Fruit fly (Drosophila melanogaster) whole organism, embryonic: ENCODE data around the gene Ube3a.

Experiments used
- Awh ChIP-seq: fragments of 200-800 bp; sonication (Bioruptor generic); IDR thresholded peaks from 2 replicates; pipeline ENCODE4, ENCODE4 v1.3.6; 2022; ENCODE audit warnings: missing biosample characterization, missing genetic modification characterization
- Bdp1 ChIP-seq: fragments of 200-800 bp; sonication (Bioruptor generic); optimal IDR thresholded peaks from 3 replicates; lab custom pipeline; 2016; ENCODE audit warnings: missing biosample characterization, missing genetic modification characterization
- C15 ChIP-seq: fragments of 200-800 bp; sonication (Bioruptor generic); IDR thresholded peaks from 3 replicates; pipeline ENCODE4 v1.3.6; 2022; ENCODE audit warnings: missing biosample characterization, missing genetic modification characterization
- CG10209 ChIP-seq: fragments of 200-800 bp; sonication (Bioruptor generic); optimal IDR thresholded peaks from 3 replicates; lab custom pipeline; 2017; ENCODE audit warnings: missing biosample characterization, mild to moderate bottlenecking, missing genetic modification characterization, missing genetic modification reagents
- CG12769 ChIP-seq: fragments of 200-800 bp; sonication (Bioruptor generic); optimal IDR thresholded peaks from 2 replicates; lab custom pipeline; 2019; ENCODE audit warnings: missing biosample characterization, mild to moderate bottlenecking, missing genetic modification characterization, moderate library complexity
- CG14014 ChIP-seq: fragments of 200-800 bp; sonication (Bioruptor generic); IDR thresholded peaks from 2 replicates; pipeline ENCODE4 v1.3.6; 2022; ENCODE audit warnings: missing biosample characterization, missing genetic modification characterization
- CG14050 ChIP-seq: fragments of 200-800 bp; sonication (Bioruptor generic); IDR thresholded peaks from 3 replicates; pipeline ENCODE4 v1.3.6; 2022; ENCODE audit warnings: missing biosample characterization, missing genetic modification characterization
- CG15011 ChIP-seq: fragments of 200-800 bp; sonication (Bioruptor generic); optimal IDR thresholded peaks from 3 replicates; lab custom pipeline; 2018; ENCODE audit warnings: missing biosample characterization, mild to moderate bottlenecking, missing genetic modification characterization
- CG15514 ChIP-seq: fragments of 200-800 bp; sonication (Bioruptor generic); optimal IDR thresholded peaks from 3 replicates; lab custom pipeline; 2017; ENCODE audit warnings: missing biosample characterization, missing genetic modification characterization, mild to moderate bottlenecking, moderate library complexity, missing genetic modification reagents
- CG15696 ChIP-seq: fragments of 200-800 bp; sonication (Bioruptor generic); optimal IDR thresholded peaks from 2 replicates; lab custom pipeline; 2019; ENCODE audit warnings: missing biosample characterization, mild to moderate bottlenecking, missing genetic modification characterization, moderate library complexity
- CG1647 ChIP-seq: fragments of 200-800 bp; sonication (Bioruptor generic); optimal IDR thresholded peaks from 3 replicates; lab custom pipeline; 2016; ENCODE audit warnings: missing biosample characterization, missing genetic modification characterization
- CG18599 ChIP-seq: fragments of 200-800 bp; sonication (Bioruptor generic); optimal IDR thresholded peaks from 3 replicates; lab custom pipeline; 2017; ENCODE audit warnings: missing biosample characterization, missing genetic modification characterization, mild to moderate bottlenecking, moderate library complexity, missing genetic modification reagents
- CG2120 ChIP-seq: fragments of 200-800 bp; sonication (Bioruptor generic); optimal IDR thresholded peaks from 3 replicates; lab custom pipeline; 2016; ENCODE audit warnings: missing biosample characterization, missing genetic modification characterization
- CG31365 ChIP-seq: fragments of 200-800 bp; sonication (Bioruptor generic); optimal IDR thresholded peaks from 2 replicates; lab custom pipeline; 2018; ENCODE audit warnings: missing biosample characterization, mild to moderate bottlenecking, missing genetic modification characterization
- CG32767 ChIP-seq: fragments of 200-800 bp; sonication (Bioruptor generic); IDR thresholded peaks from 2 replicates; pipeline ENCODE4 v1.3.6; 2022; ENCODE audit warnings: missing biosample characterization, missing genetic modification characterization
- CG3995 ChIP-seq: fragments of 200-800 bp; sonication (Bioruptor generic); optimal IDR thresholded peaks from 3 replicates; lab custom pipeline; 2016; ENCODE audit warnings: missing biosample characterization, missing genetic modification characterization
- CG7839 ChIP-seq: fragments of 200-800 bp; sonication (Bioruptor generic); optimal IDR thresholded peaks from 3 replicates; lab custom pipeline; 2018; ENCODE audit warnings: missing biosample characterization, mild to moderate bottlenecking, missing genetic modification characterization, moderate library complexity
- CG8281 ChIP-seq: fragments of 200-800 bp; sonication (Bioruptor generic); optimal IDR thresholded peaks from 2 replicates; lab custom pipeline; 2018; ENCODE audit warnings: missing biosample characterization, mild to moderate bottlenecking, missing genetic modification characterization, moderate library complexity
- CG9817 ChIP-seq: fragments of 200-800 bp; sonication (Bioruptor generic); optimal IDR thresholded peaks from 2 replicates; lab custom pipeline; 2018; ENCODE audit warnings: missing biosample characterization, mild to moderate bottlenecking, missing genetic modification characterization, moderate library complexity
- Dref ChIP-seq: fragments of 200-800 bp; sonication (Bioruptor generic); IDR thresholded peaks from 2 replicates; pipeline ENCODE4 v1.3.6; 2022; ENCODE audit warnings: missing biosample characterization, missing genetic modification characterization
- Hand ChIP-seq: fragments of 200-800 bp; sonication (Bioruptor generic); optimal IDR thresholded peaks from 2 replicates; lab custom pipeline; 2017; ENCODE audit warnings: mild to moderate bottlenecking, missing biosample characterization, missing genetic modification reagents, missing genetic modification characterization
- Hmr ChIP-seq: fragments of 200-800 bp; sonication (Bioruptor generic); optimal IDR thresholded peaks from 3 replicates; lab custom pipeline; 2017; ENCODE audit warnings: mild to moderate bottlenecking, missing biosample characterization, missing genetic modification reagents, missing genetic modification characterization
- Kr ChIP-seq: fragments of 200-800 bp; sonication (Bioruptor generic); optimal IDR thresholded peaks from 2 replicates; lab custom pipeline; 2017; ENCODE audit warnings: missing biosample characterization, mild to moderate bottlenecking, missing genetic modification characterization
- Opbp ChIP-seq: fragments of 200-800 bp; sonication (Bioruptor generic); IDR thresholded peaks from 3 replicates; pipeline ENCODE4 v1.3.6; 2022; ENCODE audit warnings: missing biosample characterization, missing genetic modification characterization; ENCODE audit not compliant: partially characterized antibody
- Sin3A ChIP-seq: fragments of >200 bp; optimal IDR thresholded peaks from 2 replicates; lab custom pipeline; 2018
- Taf1 ChIP-seq: fragments of 200-800 bp; sonication (Bioruptor generic); IDR thresholded peaks from 2 replicates; pipeline ENCODE4 v1.3.6; 2022; ENCODE audit warnings: missing biosample characterization, missing genetic modification characterization
- amos ChIP-seq: fragments of 200-800 bp; sonication (Bioruptor generic); IDR thresholded peaks from 2 replicates; pipeline ENCODE4 v1.3.6; 2022; ENCODE audit warnings: missing biosample characterization, missing genetic modification characterization; ENCODE audit not compliant: partially characterized antibody
- ato ChIP-seq: fragments of 200-800 bp; sonication (Bioruptor generic); IDR thresholded peaks from 2 replicates; pipeline ENCODE4 v1.3.6; 2022; ENCODE audit warnings: missing biosample characterization, missing genetic modification characterization; ENCODE audit not compliant: partially characterized antibody
- bsh ChIP-seq, 2 experiments: fragments of 200-800 bp; sonication (Bioruptor generic); optimal IDR thresholded peaks; 2 replicates each; lab custom pipeline; 2017 to 2018; ENCODE audit warnings: mild to moderate bottlenecking in 2 of 2, missing biosample characterization in 2 of 2, missing genetic modification characterization in 2 of 2, moderate library complexity in 1 of 2
- cad ChIP-seq: fragments of >200 bp; optimal IDR thresholded peaks from 2 replicates; lab custom pipeline; 2017; ENCODE audit warnings: missing biosample characterization, missing genetic modification characterization
- caup ChIP-seq: fragments of 200-800 bp; sonication (Bioruptor generic); optimal IDR thresholded peaks from 3 replicates; lab custom pipeline; 2017; ENCODE audit warnings: missing biosample characterization, mild to moderate bottlenecking, missing genetic modification characterization, moderate library complexity; ENCODE audit not compliant: severe bottlenecking
- ci ChIP-seq: fragments of 200-800 bp; sonication (Bioruptor generic); IDR thresholded peaks from 3 replicates; pipeline ENCODE4 v1.3.6; 2022; ENCODE audit warnings: missing biosample characterization, missing genetic modification characterization
- crc ChIP-seq: fragments of 200-800 bp; sonication (Bioruptor generic); optimal IDR thresholded peaks from 2 replicates; lab custom pipeline; 2016; ENCODE audit warnings: missing biosample characterization, missing genetic modification characterization
- dpn ChIP-seq, 2 experiments: fragments of 200-800 bp; sonication (Bioruptor generic); optimal IDR thresholded peaks; 3 replicates each; lab custom pipeline; 2016; ENCODE audit warnings: missing biosample characterization in 2 of 2, missing genetic modification characterization in 2 of 2
- eve ChIP-seq, 2 experiments: fragments of >200 bp; optimal IDR thresholded peaks; 2 replicates each; lab custom pipeline; 2017; ENCODE audit warnings: missing biosample characterization in 2 of 2, missing genetic modification characterization in 2 of 2
- fd96Cb ChIP-seq: fragments of 200-800 bp; sonication (Bioruptor generic); optimal IDR thresholded peaks from 2 replicates; lab custom pipeline; 2018; ENCODE audit warnings: missing biosample characterization, mild to moderate bottlenecking, missing genetic modification characterization, moderate library complexity
- gro ChIP-seq: fragments of 200-800 bp; sonication (Bioruptor generic); optimal IDR thresholded peaks from 2 replicates; lab custom pipeline; 2016; ENCODE audit warnings: missing biosample characterization, missing genetic modification characterization
- hb ChIP-seq: fragments of 200-800 bp; sonication (Bioruptor generic); IDR thresholded peaks from 3 replicates; pipeline ENCODE4 v1.3.6; 2022; ENCODE audit warnings: missing biosample characterization, missing genetic modification characterization; ENCODE audit not compliant: partially characterized antibody
- ken ChIP-seq: fragments of 200-800 bp; sonication (Bioruptor generic); IDR thresholded peaks from 3 replicates; pipeline ENCODE4 v1.3.6; 2022; ENCODE audit warnings: missing biosample characterization, missing genetic modification characterization
- phol ChIP-seq: fragments of 200-800 bp; sonication (Bioruptor generic); optimal IDR thresholded peaks from 3 replicates; lab custom pipeline; 2018; ENCODE audit warnings: missing biosample characterization, mild to moderate bottlenecking, missing genetic modification characterization, moderate library complexity
- pros ChIP-seq: fragments of 200-800 bp; sonication (Bioruptor generic); optimal IDR thresholded peaks from 3 replicates; lab custom pipeline; 2019; ENCODE audit warnings: missing biosample characterization, mild to moderate bottlenecking, missing genetic modification characterization, moderate library complexity
- salm ChIP-seq: fragments of 200-800 bp; sonication (Bioruptor generic); optimal IDR thresholded peaks from 2 replicates; lab custom pipeline; 2018; ENCODE audit warnings: missing biosample characterization, mild to moderate bottlenecking, missing genetic modification characterization
- seq ChIP-seq: fragments of 200-800 bp; sonication (Bioruptor generic); IDR thresholded peaks from 2 replicates; pipeline ENCODE4 v1.3.6; 2022; ENCODE audit warnings: missing biosample characterization, missing genetic modification characterization
- slp2 ChIP-seq: fragments of 200-800 bp; sonication (Bioruptor generic); optimal IDR thresholded peaks from 2 replicates; lab custom pipeline; 2016; ENCODE audit warnings: missing biosample characterization, missing genetic modification characterization
- sr ChIP-seq: fragments of 200-800 bp; sonication (Bioruptor generic); IDR thresholded peaks from 3 replicates; pipeline ENCODE4 v1.3.6; 2022; ENCODE audit warnings: missing biosample characterization, missing genetic modification characterization
- unpg ChIP-seq: fragments of 200-800 bp; sonication (Bioruptor generic); optimal IDR thresholded peaks from 3 replicates; lab custom pipeline; 2018; ENCODE audit warnings: missing biosample characterization, mild to moderate bottlenecking, missing genetic modification characterization, moderate library complexity
- usp ChIP-seq: fragments of >200 bp; optimal IDR thresholded peaks from 2 replicates; lab custom pipeline; 2017; ENCODE audit warnings: missing biosample characterization, missing genetic modification characterization
- vnd ChIP-seq: fragments of 200-800 bp; sonication (Bioruptor generic); IDR thresholded peaks from 3 replicates; pipeline ENCODE4 v1.3.6; 2022; ENCODE audit warnings: missing biosample characterization, missing genetic modification characterization; ENCODE audit not compliant: partially characterized antibody

The Ube3a gene

dm6 chr3L:11205608-11206336 lies 4.6 kb downstream of the Ube3a start, which contains the start of gene Plod (continued):
- peak; percentile 17 for TF ChIP-seq fd96Cb (tag; lab: Kevin White, UChicago)
- TF ChIP-seq ci (GFP tag; lab: Robert Waterston, UW): peak; percentile 76; the same call in 2 of the 3 replicates
- no peak for TF ChIP-seq Taf1 (GFP tag; lab: Robert Waterston, UW)
- peak; percentile 66 for TF ChIP-seq CG2120 (GFP tag; lab: Kevin White, UChicago)
- no peak for TF ChIP-seq CG3995
- TF ChIP-seq Sin3A: peak; percentile 5
- TF ChIP-seq seq: no peak
- 0 out of 2 replicates have a peak, but pooled peaks have one; percentile 25 for TF ChIP-seq CG32767
- TF ChIP-seq CG7839 (tag; lab: Kevin White, UChicago): peak; percentile 65
- TF ChIP-seq CG12769 (tag; lab: Kevin White, UChicago): peak; percentile 39
- 0 out of 3 replicates have a peak, but pooled peaks have one; percentile 14 for TF ChIP-seq sr (GFP tag; lab: Robert Waterston, UW)
- TF ChIP-seq usp (GFP tag; lab: Kevin White, UChicago): no peak
- peak; percentile 18 for TF ChIP-seq Bdp1 (GFP tag; lab: Kevin White, UChicago)
- TF ChIP-seq unpg (GFP tag; lab: Kevin White, UChicago): peak; percentile 56
- TF ChIP-seq vnd (GFP tag; lab: Robert Waterston, UW): no peak
- TF ChIP-seq Awh (GFP tag; lab: Robert Waterston, UW): peak; percentile 39; the same call in 1 of the 2 replicates
- TF ChIP-seq CG10209 (GFP tag; lab: Kevin White, UChicago): peak; percentile 21
- peak; percentile 25 for TF ChIP-seq CG15696
- TF ChIP-seq CG8281 (tag; lab: Kevin White, UChicago): no peak
- TF ChIP-seq CG9817 (tag; lab: Kevin White, UChicago): no peak
- TF ChIP-seq Hand: peak; percentile 25
- no peak for TF ChIP-seq slp2
- TF ChIP-seq caup (GFP tag; lab: Kevin White, UChicago): peak; percentile 40
- TF ChIP-seq CG15011: no peak
- 0 out of 3 replicates have a peak, but pooled peaks have one; percentile 59 for TF ChIP-seq Opbp
- TF ChIP-seq CG1647 (GFP tag; lab: Kevin White, UChicago): peak; percentile 32
- TF ChIP-seq CG14014 (GFP tag; lab: Robert Waterston, UW): no peak
- TF ChIP-seq gro (GFP tag; lab: Kevin White, UChicago): peak; percentile 26
- TF ChIP-seq bsh (GFP tag; optimal IDR thresholded peaks at IDR 0.05; lab: Kevin White, UChicago): peak in 1 of 2 experiments; percentile 65
- TF ChIP-seq ken (GFP tag; lab: Robert Waterston, UW): no peak
- no peak for TF ChIP-seq pros (GFP tag; lab: Kevin White, UChicago)
- peak; percentile 62 for TF ChIP-seq phol (tag; lab: Kevin White, UChicago)
- TF ChIP-seq dpn (GFP tag; optimal IDR thresholded peaks at IDR 0.05; lab: Kevin White, UChicago): peak; percentile 46 to 47
- TF ChIP-seq C15 (GFP tag; lab: Robert Waterston, UW): no peak
- TF ChIP-seq cad (GFP tag; lab: Kevin White, UChicago): no peak
- no peak for TF ChIP-seq crc
- no peak for TF ChIP-seq eve (GFP tag; optimal IDR thresholded peaks at IDR 0.05; lab: Kevin White, UChicago)
- peak; percentile 5 for TF ChIP-seq salm (tag; lab: Kevin White, UChicago)
- peak; percentile 78 for TF ChIP-seq CG15514
- TF ChIP-seq Hmr: peak; percentile 76
- no peak; the same call in 2 of the 3 replicates for TF ChIP-seq hb
- peak; percentile 55; the same call in 1 of the 2 replicates for TF ChIP-seq ato (GFP tag; lab: Robert Waterston, UW)
- TF ChIP-seq Dref (GFP tag; lab: Robert Waterston, UW): no peak; the same call in 1 of the 2 replicates
- peak; percentile 43 for TF ChIP-seq CG18599 (GFP tag; lab: Kevin White, UChicago)
- peak; percentile 48; the same call in 1 of the 2 replicates for TF ChIP-seq amos (GFP tag; lab: Robert Waterston, UW)
- TF ChIP-seq CG31365: no peak
- TF ChIP-seq Kr (GFP tag; lab: Kevin White, UChicago): no peak
- peak; percentile 36; the same call in 2 of the 3 replicates for TF ChIP-seq CG14050
